Fruit fly (Drosophila melanogaster): ENCODE data around the gene CG32512.

The CG32512 gene

DNA sequence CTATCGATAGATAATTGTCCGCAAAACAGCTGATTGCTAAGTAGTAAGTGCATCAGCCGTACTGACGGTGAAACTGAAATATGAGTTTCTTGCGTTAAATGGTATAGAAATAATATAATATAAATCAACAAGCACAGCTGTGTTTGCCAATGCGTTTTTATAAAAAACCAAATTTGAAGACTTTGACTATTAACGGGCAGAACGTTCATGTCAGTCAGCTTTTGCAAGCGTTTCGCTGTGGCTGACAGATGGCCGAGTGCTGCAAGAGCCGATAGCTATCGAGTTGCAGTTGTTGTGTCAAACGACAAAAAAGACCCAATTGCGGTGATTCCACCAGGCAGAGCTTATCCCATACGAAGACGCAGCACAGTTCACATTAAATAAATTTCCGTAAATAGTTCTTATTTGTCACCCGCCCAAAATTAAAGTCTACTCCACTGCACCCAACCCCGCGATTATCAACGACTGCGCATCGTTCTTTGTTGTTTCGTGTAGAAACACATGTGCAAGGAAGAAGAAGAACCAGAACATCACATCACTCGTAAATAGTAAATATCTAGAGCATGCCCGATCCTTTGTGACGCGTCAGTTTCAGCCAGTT, 49.6 kb upstream of the CG32512 start, which contains the start of the genes unc and CG15445:
unc (minus strand) TSS at position 51 of the 601 bp plus-strand sequence.
CG15445 (plus strand) TSS at position 296 of the 601 bp plus-strand sequence.
- TF ChIP-seq spab (GFP tag; optimal IDR thresholded peaks at IDR 0.05) (no peak), lz (GFP tag; optimal IDR thresholded peaks at IDR 0.05) (peak; percentile 11), CG8119 (GFP tag; IDR thresholded peaks at IDR 0.05) (no peak), CG1621 (tag; optimal IDR thresholded peaks at IDR 0.05) (no peak), Blimp-1 (GFP tag; optimal IDR thresholded peaks at IDR 0.05) (no peak), CG7368 (GFP tag; optimal IDR thresholded peaks at IDR 0.05) (no peak), Eip75B (GFP tag; optimal IDR thresholded peaks at IDR 0.05) (peak; percentile 12), Eip93F (GFP tag; optimal IDR thresholded peaks at IDR 0.05) (no peak), dac (GFP tag; optimal IDR thresholded peaks at IDR 0.05) (no peak), Eip78C (GFP tag) (peak; percentile 46), CG6792 (GFP tag; optimal IDR thresholded peaks at IDR 0.05) (no peak), esn (GFP tag; optimal IDR thresholded peaks at IDR 0.05) (peak; percentile 17), CG11902 (GFP tag; optimal IDR thresholded peaks at IDR 0.05) (peak; percentile 10), eg (GFP tag; IDR thresholded peaks at IDR 0.05) (no peak), svp (GFP tag) (peak; percentile 33), Met (GFP tag; optimal IDR thresholded peaks at IDR 0.05) (no peak), achi (GFP tag; optimal IDR thresholded peaks at IDR 0.05) (peak; percentile 85), Hr39 (GFP tag; optimal IDR thresholded peaks at IDR 0.05) (peak; percentile 17), cyc (GFP tag; optimal IDR thresholded peaks at IDR 0.05) (peak; percentile 11), topi (GFP tag; optimal IDR thresholded peaks at IDR 0.05) (peak; percentile 28), CG11294 (GFP tag; IDR thresholded peaks at IDR 0.05) (no peak), fd59A (GFP tag; optimal IDR thresholded peaks at IDR 0.05) (no peak), Sox14 (GFP tag; optimal IDR thresholded peaks at IDR 0.05) (peak; percentile 92), CG6808 (GFP tag; optimal IDR thresholded peaks at IDR 0.05) (no peak), CG31627 (GFP tag; optimal IDR thresholded peaks at IDR 0.05) (peak; percentile 32)

dm6 chrX:21106269-21106668, 38.9 kb upstream of the CG32512 start, which contains the start of gene CG1503:
Gene CG1503 (minus strand): TSS chrX:21106369.
- TF ChIP-seq CG11902 (GFP tag; optimal IDR thresholded peaks at IDR 0.05) (no peak), CG3032 (tag; optimal IDR thresholded peaks at IDR 0.05) (no peak), vri (GFP tag; optimal IDR thresholded peaks at IDR 0.05) (no peak), CG6792 (GFP tag; optimal IDR thresholded peaks at IDR 0.05) (no peak), CG6854 (GFP tag; optimal IDR thresholded peaks at IDR 0.05) (no peak), CG4318 (GFP tag; optimal IDR thresholded peaks at IDR 0.05) (no peak), Hr38 (GFP tag; optimal IDR thresholded peaks at IDR 0.05) (no peak), fkh (GFP tag; optimal IDR thresholded peaks at IDR 0.05) (no peak), Ets96B (tag; optimal IDR thresholded peaks at IDR 0.05) (no peak), CG8119 (GFP tag; IDR thresholded peaks at IDR 0.05) (no peak), CG10669 (GFP tag; optimal IDR thresholded peaks at IDR 0.05) (no peak), dsx (GFP tag; optimal IDR thresholded peaks at IDR 0.05; ENCODE audit: poor library complexity, severe bottlenecking) (no peak)

- no peak for TF ChIP-seq Hr38 (GFP tag; optimal IDR thresholded peaks at IDR 0.05)
- TF ChIP-seq CG11294 (GFP tag; IDR thresholded peaks at IDR 0.05) = no peak
- no peak for TF ChIP-seq Sox102F (GFP tag; optimal IDR thresholded peaks at IDR 0.05)
- no peak for TF ChIP-seq CG11762 (GFP tag; optimal IDR thresholded peaks at IDR 0.05; ENCODE audit: insufficient read depth)
- TF ChIP-seq dsx (GFP tag; optimal IDR thresholded peaks at IDR 0.05; ENCODE audit: poor library complexity, severe bottlenecking) = no peak
- TF ChIP-seq CG16779 (tag; optimal IDR thresholded peaks at IDR 0.05) = no peak
- no peak for TF ChIP-seq CG6808 (GFP tag; optimal IDR thresholded peaks at IDR 0.05)
- no peak for TF ChIP-seq fkh (GFP tag; optimal IDR thresholded peaks at IDR 0.05)
- TF ChIP-seq Smox (GFP tag; optimal IDR thresholded peaks at IDR 0.05) = no peak
Measured at dm6 chrX:21102106-21102505, 34.8 kb upstream of the CG32512 start, which contains the start of gene CG15446. Gene CG15446 (minus strand): TSS chrX:21102206.

Measured in whole organism, prepupa.